Fruit fly (Drosophila melanogaster) whole organism, pupa: ENCODE measurements around the gene Rala.

Experiments
- CG10348 ChIP-seq: fragments of 200-800 bp; sonication (Bioruptor generic); IDR thresholded peaks from 2 replicates; pipeline ENCODE4 v1.3.6; 2022; ENCODE audit warnings: missing biosample characterization, missing genetic modification characterization
- CG12605 ChIP-seq: fragments of 200-800 bp; sonication (Bioruptor generic); IDR thresholded peaks from 2 replicates; pipeline ENCODE4 v1.3.6; 2022; ENCODE audit warnings: missing biosample characterization, missing genetic modification characterization
- CG13204 ChIP-seq: fragments of 200-800 bp; sonication (Bioruptor generic); optimal IDR thresholded peaks from 2 replicates; lab custom pipeline; 2018; ENCODE audit warnings: missing biosample characterization, mild to moderate bottlenecking, missing genetic modification characterization, moderate library complexity
- CG14655 ChIP-seq: fragments of 200-800 bp; sonication (Bioruptor generic); optimal IDR thresholded peaks from 3 replicates; lab custom pipeline; 2017; ENCODE audit warnings: mild to moderate bottlenecking, missing biosample characterization, missing genetic modification reagents, missing genetic modification characterization
- CG15710 ChIP-seq: fragments of 200-800 bp; sonication (Bioruptor generic); optimal IDR thresholded peaks from 2 replicates; lab custom pipeline; 2018; ENCODE audit warnings: missing biosample characterization, mild to moderate bottlenecking, missing genetic modification characterization, moderate library complexity
- CG17806 ChIP-seq: fragments of 200-800 bp; sonication (Bioruptor generic); optimal IDR thresholded peaks from 2 replicates; lab custom pipeline; 2018; ENCODE audit warnings: missing biosample characterization, mild to moderate bottlenecking, missing genetic modification characterization, moderate library complexity
- CG32121 ChIP-seq: fragments of 200-800 bp; sonication (Bioruptor generic); IDR thresholded peaks from 2 replicates; pipeline ENCODE4 v1.3.6; 2022; ENCODE audit warnings: missing biosample characterization, missing genetic modification characterization
- CG34367 ChIP-seq: fragments of 200-800 bp; sonication (Bioruptor generic); optimal IDR thresholded peaks from 2 replicates; lab custom pipeline; 2018; ENCODE audit warnings: missing biosample characterization, mild to moderate bottlenecking, missing genetic modification characterization
- CG4496 ChIP-seq: fragments of 200-800 bp; sonication (Bioruptor generic); IDR thresholded peaks from 3 replicates; pipeline ENCODE4 v1.3.6; 2022; ENCODE audit warnings: missing biosample characterization, missing genetic modification characterization
- CG8159 ChIP-seq: fragments of 200-800 bp; sonication (Bioruptor generic); optimal IDR thresholded peaks from 3 replicates; lab custom pipeline; 2018; ENCODE audit warnings: missing biosample characterization, mild to moderate bottlenecking, missing genetic modification characterization, moderate library complexity
- CG8301 ChIP-seq: fragments of 200-800 bp; sonication (Bioruptor generic); optimal IDR thresholded peaks from 2 replicates; lab custom pipeline; 2018; ENCODE audit warnings: missing biosample characterization, mild to moderate bottlenecking, missing genetic modification characterization
- CG9948 ChIP-seq: fragments of 200-800 bp; sonication (Bioruptor generic); optimal IDR thresholded peaks from 2 replicates; lab custom pipeline; 2018; ENCODE audit warnings: missing biosample characterization, mild to moderate bottlenecking, missing genetic modification characterization, moderate library complexity
- D1 ChIP-seq: fragments of 200-800 bp; sonication (Bioruptor generic); optimal IDR thresholded peaks from 2 replicates; lab custom pipeline; 2018; ENCODE audit warnings: missing biosample characterization, mild to moderate bottlenecking, missing genetic modification characterization, moderate library complexity
- EcR ChIP-seq: fragments of 200-800 bp; sonication (Bioruptor generic); optimal IDR thresholded peaks from 3 replicates; lab custom pipeline; 2019; ENCODE audit warnings: missing biosample characterization, missing genetic modification characterization, mild to moderate bottlenecking, moderate library complexity, missing genetic modification reagents
- Ets98B ChIP-seq: fragments of 200-800 bp; sonication (Bioruptor generic); IDR thresholded peaks from 2 replicates; pipeline ENCODE4 v1.3.6; 2022; ENCODE audit warnings: missing biosample characterization, missing genetic modification characterization
- Pif1A ChIP-seq: fragments of 200-800 bp; sonication (Bioruptor generic); optimal IDR thresholded peaks from 3 replicates; lab custom pipeline; 2016; ENCODE audit warnings: missing biosample characterization, missing genetic modification characterization
- Pif1B ChIP-seq: fragments of 200-800 bp; sonication (Bioruptor generic); optimal IDR thresholded peaks from 3 replicates; lab custom pipeline; 2016; ENCODE audit warnings: missing biosample characterization, missing genetic modification characterization
- Snoo ChIP-seq: fragments of 200-800 bp; sonication (Bioruptor generic); optimal IDR thresholded peaks from 3 replicates; lab custom pipeline; 2017; ENCODE audit warnings: missing biosample characterization, mild to moderate bottlenecking, missing genetic modification characterization, inconsistent platforms
- fd96Ca ChIP-seq: fragments of 200-800 bp; sonication (Bioruptor generic); IDR thresholded peaks from 3 replicates; pipeline ENCODE4 v1.3.6; 2022; ENCODE audit warnings: missing biosample characterization, missing genetic modification characterization
- gl ChIP-seq: fragments of 200-800 bp; sonication (Bioruptor generic); optimal IDR thresholded peaks from 2 replicates; lab custom pipeline; 2018; ENCODE audit warnings: missing biosample characterization, mild to moderate bottlenecking, missing genetic modification characterization
- rn ChIP-seq: fragments of 200-800 bp; sonication (Bioruptor generic); IDR thresholded peaks from 2 replicates; pipeline ENCODE4 v1.3.6; 2022; ENCODE audit warnings: missing biosample characterization, missing genetic modification characterization

Gene Rala

DNA sequence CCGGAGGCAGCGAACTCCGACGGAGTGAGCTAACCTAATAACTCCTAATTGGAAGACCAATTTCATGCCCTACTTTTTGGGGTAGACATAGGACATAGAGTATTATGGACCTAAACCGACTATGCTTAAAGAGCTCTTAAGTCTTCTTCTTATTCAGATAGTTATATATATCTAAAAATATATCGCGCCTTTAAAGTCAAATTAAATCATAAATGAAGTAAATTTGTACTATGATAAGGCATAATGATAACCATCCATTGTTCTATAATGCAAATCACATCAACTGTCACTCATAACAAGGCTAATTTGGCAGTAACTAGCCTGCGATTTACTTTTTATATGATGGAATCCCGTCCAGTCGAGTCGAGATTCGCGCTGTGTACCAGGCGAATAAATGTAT is 28.1 kb upstream of the Rala start:
- peak; percentile 48 for TF ChIP-seq CG14655 (GFP tag; lab: Kevin White, UChicago)
- TF ChIP-seq CG17806 (tag; lab: Kevin White, UChicago), result peak; percentile 34
- TF ChIP-seq D1 (tag; lab: Kevin White, UChicago), result no peak
- peak; percentile 54 for TF ChIP-seq CG8159 (tag; lab: Kevin White, UChicago)
- TF ChIP-seq CG34367 (tag; lab: Kevin White, UChicago), result peak; percentile 23
- TF ChIP-seq Pif1A (GFP tag; lab: Kevin White, UChicago), result peak; percentile 13
- TF ChIP-seq CG9948 (tag; lab: Kevin White, UChicago), result peak; percentile 56
- TF ChIP-seq CG15710 (tag; lab: Kevin White, UChicago), result peak; percentile 28
- TF ChIP-seq Ets98B (GFP tag; lab: Robert Waterston, UW), result no peak
- no peak for TF ChIP-seq Snoo (tag; lab: Kevin White, UChicago)

DNA sequence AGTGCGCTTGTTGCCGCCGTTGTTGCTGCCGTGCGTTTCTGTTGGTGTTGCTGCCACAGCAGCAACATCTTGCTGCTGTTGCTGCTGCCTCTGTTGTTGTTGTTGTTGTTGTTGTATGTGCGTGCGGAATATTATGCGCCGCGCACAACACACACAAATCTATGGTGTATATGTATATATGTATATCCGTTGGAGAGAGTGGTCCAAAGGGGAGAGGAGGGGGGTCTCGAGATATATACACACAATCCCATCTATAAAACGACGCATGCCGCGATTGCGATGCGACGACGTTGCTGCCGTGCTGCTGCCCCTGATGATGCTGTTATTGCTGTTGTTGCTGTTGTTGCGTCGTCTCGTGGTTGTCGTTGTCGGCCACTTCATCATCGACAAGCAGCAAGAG is 27.5 kb upstream of the Rala start:
- TF ChIP-seq EcR (GFP tag; lab: Kevin White, UChicago), result peak; percentile 42
- TF ChIP-seq D1 (tag; lab: Kevin White, UChicago), result no peak
- TF ChIP-seq CG8159 (tag; lab: Kevin White, UChicago), result no peak
- TF ChIP-seq CG8301 (tag; lab: Kevin White, UChicago), result no peak
- peak; percentile 41; the same call in 1 of the 2 replicates for TF ChIP-seq CG32121 (GFP tag; lab: Robert Waterston, UW)
- no peak for TF ChIP-seq gl (tag; lab: Kevin White, UChicago)
- TF ChIP-seq Snoo (tag; lab: Kevin White, UChicago), result no peak
- TF ChIP-seq Ets98B (GFP tag; lab: Robert Waterston, UW), result no peak
- TF ChIP-seq CG4496 (GFP tag; lab: Robert Waterston, UW), result 0 out of 3 replicates have a peak, but pooled peaks have one; percentile 6
- TF ChIP-seq CG13204 (GFP tag; lab: Kevin White, UChicago), result peak; percentile 74
- no peak for TF ChIP-seq CG15710 (tag; lab: Kevin White, UChicago)

DNA sequence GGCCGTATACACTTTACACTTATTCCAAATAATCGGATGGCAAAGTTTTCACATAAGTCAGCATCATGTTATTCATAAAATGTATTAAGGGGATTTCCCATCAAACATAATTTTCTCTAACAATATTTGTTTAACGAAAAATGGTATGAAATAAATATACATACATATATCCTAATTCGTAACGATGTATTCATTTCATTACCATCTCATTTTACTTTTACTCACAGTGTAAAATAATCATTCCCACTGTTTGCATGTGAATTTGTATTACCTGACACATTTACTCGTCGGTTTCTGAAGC is 25.8 kb upstream of the Rala start:
- TF ChIP-seq CG8301 (tag; lab: Kevin White, UChicago), result peak; percentile 14
- TF ChIP-seq CG32121 (GFP tag; lab: Robert Waterston, UW), result peak; percentile 23; the same call in 1 of the 2 replicates
- no peak for TF ChIP-seq Ets98B (GFP tag; lab: Robert Waterston, UW)

DNA sequence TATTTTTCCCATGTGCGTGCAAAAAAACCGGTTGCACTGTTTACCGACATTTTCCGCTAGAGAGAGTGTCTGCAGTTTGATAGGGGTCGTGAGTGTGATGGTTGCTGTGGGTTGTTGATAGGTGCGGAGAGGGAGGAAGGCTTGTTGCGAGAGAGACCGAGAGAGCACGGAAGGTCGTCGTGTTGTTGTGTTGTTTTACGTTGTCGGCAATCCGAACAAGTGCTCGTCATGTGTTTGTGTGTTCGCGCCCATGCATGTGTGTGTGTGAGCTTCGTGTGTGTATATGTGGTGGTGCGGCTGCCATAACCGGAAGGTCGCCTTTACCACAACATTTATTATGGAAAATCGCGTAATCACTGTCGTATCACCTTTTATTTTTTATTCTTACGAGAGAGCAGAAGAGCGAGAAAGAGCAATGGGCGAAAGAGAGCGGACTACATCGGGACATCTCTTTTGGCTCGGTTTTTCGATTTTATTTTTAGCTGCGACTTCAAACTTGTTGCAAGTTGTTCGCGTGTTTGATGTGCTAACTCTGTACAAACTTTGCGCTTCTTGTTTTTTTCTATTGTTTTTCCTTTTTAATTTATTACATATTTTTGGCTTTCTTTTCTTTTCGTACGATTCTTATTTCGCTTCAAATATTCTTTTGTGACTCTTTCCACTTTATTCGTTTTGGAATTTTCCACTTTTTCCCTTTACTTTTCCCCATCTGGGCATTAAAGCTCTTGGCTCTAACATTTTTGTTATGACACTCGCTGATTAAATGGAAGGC is 25.2 kb upstream of the Rala start:
- TF ChIP-seq fd96Ca (GFP tag; lab: Robert Waterston, UW) (peak; percentile 51; the same call in 2 of the 3 replicates), Snoo (tag; lab: Kevin White, UChicago) (no peak), CG8159 (tag; lab: Kevin White, UChicago) (no peak), CG13204 (GFP tag; lab: Kevin White, UChicago) (peak; percentile 43), CG12605 (peak; percentile 78), CG17806 (tag; lab: Kevin White, UChicago) (no peak), Ets98B (GFP tag; lab: Robert Waterston, UW) (peak; percentile 33; the same call in 1 of the 2 replicates), gl (tag; lab: Kevin White, UChicago) (peak; percentile 76), CG15710 (tag; lab: Kevin White, UChicago) (no peak), Pif1A (GFP tag; lab: Kevin White, UChicago) (no peak), rn (GFP tag; lab: Robert Waterston, UW) (no peak), CG4496 (GFP tag; lab: Robert Waterston, UW) (peak; percentile 43; the same call in 1 of the 3 replicates), CG10348 (GFP tag; lab: Robert Waterston, UW) (no peak), CG32121 (GFP tag; lab: Robert Waterston, UW) (peak; percentile 69), CG9948 (tag; lab: Kevin White, UChicago) (no peak), D1 (tag; lab: Kevin White, UChicago) (no peak), CG34367 (tag; lab: Kevin White, UChicago) (peak; percentile 53), EcR (GFP tag; lab: Kevin White, UChicago) (peak; percentile 94), CG8301 (tag; lab: Kevin White, UChicago) (no peak)

DNA sequence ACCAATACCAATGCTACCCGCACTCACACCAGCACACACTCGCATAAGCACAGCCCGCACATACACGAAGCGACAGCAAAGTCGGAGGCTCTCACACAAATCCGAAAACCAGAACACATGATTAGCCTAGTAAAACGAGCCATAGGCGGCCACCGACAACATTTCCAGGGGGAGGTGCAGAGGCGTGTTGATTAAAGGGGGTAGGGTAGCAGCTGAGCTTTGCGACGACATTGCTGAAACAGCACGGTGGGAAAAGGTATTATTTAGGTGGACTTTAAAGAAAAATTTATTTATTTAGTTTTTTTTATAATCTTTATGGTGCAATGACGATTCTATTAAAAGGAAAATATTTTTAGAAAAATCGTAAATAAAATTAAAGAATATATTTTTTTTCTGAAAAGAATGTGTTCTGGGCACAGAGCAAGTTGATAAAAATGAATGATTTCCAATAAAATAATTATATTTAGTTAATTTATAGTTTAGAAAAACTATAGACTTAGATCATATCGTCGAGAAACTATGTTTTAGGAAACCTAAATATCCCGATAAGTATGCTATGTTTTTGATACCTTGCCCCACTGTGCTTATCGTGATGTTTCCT is 24.6 kb upstream of the Rala start:
- TF ChIP-seq CG9948 (tag; lab: Kevin White, UChicago), result peak; percentile 90
- TF ChIP-seq CG8301 (tag; lab: Kevin White, UChicago), result peak; percentile 31
- no peak; the same call in 2 of the 3 replicates for TF ChIP-seq fd96Ca (GFP tag; lab: Robert Waterston, UW)
- peak; percentile 85 for TF ChIP-seq CG15710 (tag; lab: Kevin White, UChicago)
- peak; percentile 35; the same call in 1 of the 2 replicates for TF ChIP-seq rn (GFP tag; lab: Robert Waterston, UW)
- TF ChIP-seq CG34367 (tag; lab: Kevin White, UChicago), result peak; percentile 69
- TF ChIP-seq Ets98B (GFP tag; lab: Robert Waterston, UW), result no peak; the same call in 1 of the 2 replicates
- TF ChIP-seq CG4496 (GFP tag; lab: Robert Waterston, UW), result peak; percentile 55; the same call in 2 of the 3 replicates
- TF ChIP-seq CG8159 (tag; lab: Kevin White, UChicago), result peak; percentile 92
- no peak for TF ChIP-seq EcR (GFP tag; lab: Kevin White, UChicago)
- TF ChIP-seq Pif1A (GFP tag; lab: Kevin White, UChicago), result no peak
- TF ChIP-seq CG17806 (tag; lab: Kevin White, UChicago), result peak; percentile 73
- TF ChIP-seq CG32121 (GFP tag; lab: Robert Waterston, UW), result no peak
- TF ChIP-seq CG14655 (GFP tag; lab: Kevin White, UChicago), result peak; percentile 88
- TF ChIP-seq CG10348 (GFP tag; lab: Robert Waterston, UW), result peak; percentile 52; the same call in 1 of the 2 replicates
- no peak for TF ChIP-seq gl (tag; lab: Kevin White, UChicago)
- peak; percentile 64 for TF ChIP-seq Pif1B (GFP tag; lab: Kevin White, UChicago)
- TF ChIP-seq CG12605, result no peak
- no peak for TF ChIP-seq CG13204 (GFP tag; lab: Kevin White, UChicago)
- TF ChIP-seq D1 (tag; lab: Kevin White, UChicago), result peak; percentile 64
- peak; percentile 75 for TF ChIP-seq Snoo (tag; lab: Kevin White, UChicago)
